Worm (Caenorhabditis elegans) whole organism, young adult: ENCODE results near the gene K04B12.2.

ENCODE experiments used
- Y56A3A.18 ChIP-seq: fragments of 200-800 bp; sonication (Bioruptor generic); IDR thresholded peaks from 2 replicates; pipeline ENCODE4 v1.3.6; 2022; ENCODE audit warnings: missing genetic modification reagents, missing genetic modification characterization, missing compliant biosample characterization
- ceh-40 ChIP-seq: fragments of 200-800 bp; sonication (Bioruptor generic); IDR thresholded peaks from 2 replicates; pipeline ENCODE4 v1.3.6; 2022; ENCODE audit warnings: missing genetic modification characterization, missing compliant biosample characterization
- dpff-1 ChIP-seq: sonication (generic microtip); optimal IDR thresholded peaks from 2 replicates; lab custom pipeline; 2017; ENCODE audit warnings: mild to moderate bottlenecking, missing genetic modification characterization, missing compliant biosample characterization
- him-1 ChIP-seq: sonication (generic microtip); optimal IDR thresholded peaks from 2 replicates; lab custom pipeline; 2016; ENCODE audit warnings: missing genotype, missing genetic modification reagents, missing genetic modification characterization, missing compliant biosample characterization
- lin-40 ChIP-seq: sonication (generic microtip); optimal IDR thresholded peaks from 2 replicates; lab custom pipeline; 2016; ENCODE audit warnings: missing genetic modification characterization, mild to moderate bottlenecking, missing compliant biosample characterization, missing genotype, missing genetic modification reagents
- madf-8 ChIP-seq: fragments of 200-800 bp; sonication (Bioruptor generic); conservative IDR thresholded peaks from 2 replicates; pipeline ENCODE4 v1.3.6; 2022; ENCODE audit warnings: missing genetic modification reagents, missing genetic modification characterization, missing compliant biosample characterization
- mel-28 ChIP-seq: sonication (generic microtip); optimal IDR thresholded peaks from 2 replicates; lab custom pipeline; 2016; ENCODE audit warnings: borderline replicate concordance, mild to moderate bottlenecking, missing genetic modification characterization, missing compliant biosample characterization
- sdz-38 ChIP-seq: sonication (generic microtip); optimal IDR thresholded peaks from 2 replicates; lab custom pipeline; 2016; ENCODE audit warnings: missing genotype, missing genetic modification characterization, missing compliant biosample characterization
- unc-130 ChIP-seq: sonication (generic microtip); optimal IDR thresholded peaks from 2 replicates; lab custom pipeline; 2016; ENCODE audit warnings: missing genetic modification reagents, missing genetic modification characterization, missing compliant biosample characterization

- TF ChIP-seq madf-8 = no peak
- no peak for TF ChIP-seq lin-40 (tag; lab: Kevin White, UChicago)
- no peak for TF ChIP-seq Y56A3A.18
- TF ChIP-seq unc-130 (GFP tag; lab: Kevin White, UChicago) = no peak
- TF ChIP-seq ceh-40 (GFP tag; lab: Robert Waterston, UW) = no peak
- no peak for TF ChIP-seq mel-28 (tag; lab: Kevin White, UChicago)
- TF ChIP-seq sdz-38 (tag; lab: Kevin White, UChicago) = no peak
- TF ChIP-seq dpff-1 = no peak
- no peak for TF ChIP-seq him-1 (tag; lab: Kevin White, UChicago)
These were observed 31.4 kb downstream of the K04B12.2 start for ce11 chrII:14406117-14406935.
